Fruit fly (Drosophila melanogaster): ENCODE data around the gene CG1575.
A peak's percentile ranks its signal among the peaks of the same experiment; 100 is the strongest.

Gene CG1575

dm6 chrX:8122834-8123233 is 6.0 kb downstream of the CG1575 start:
- TF ChIP-seq Myc (optimal IDR thresholded peaks at IDR 0.05) (no peak), ttk (optimal IDR thresholded peaks at IDR 0.05) (no peak), Sin3A (optimal IDR thresholded peaks at IDR 0.05) (no peak), h (optimal IDR thresholded peaks at IDR 0.05) (no peak), insv (optimal IDR thresholded peaks at IDR 0.05) (no peak), psq (optimal IDR thresholded peaks at IDR 0.05) (no peak)

dm6 chrX:8125224-8125649 is 8.4 kb downstream of the CG1575 start:
- TF ChIP-seq psq (optimal IDR thresholded peaks at IDR 0.05) (no peak), insv (optimal IDR thresholded peaks at IDR 0.05) (no peak), Sin3A (optimal IDR thresholded peaks at IDR 0.05) (no peak), Myc (optimal IDR thresholded peaks at IDR 0.05) (no peak), h (optimal IDR thresholded peaks at IDR 0.05) (no peak), ttk (optimal IDR thresholded peaks at IDR 0.05) (no peak)

- no peak for TF ChIP-seq ttk (optimal IDR thresholded peaks at IDR 0.05)
Observed at dm6 chrX:8126149-8126548, 9.3 kb downstream of the CG1575 start.

- TF ChIP-seq h (optimal IDR thresholded peaks at IDR 0.05) (no peak), ttk (optimal IDR thresholded peaks at IDR 0.05) (no peak), insv (optimal IDR thresholded peaks at IDR 0.05) (no peak), psq (optimal IDR thresholded peaks at IDR 0.05) (no peak), Sin3A (optimal IDR thresholded peaks at IDR 0.05) (no peak), Myc (optimal IDR thresholded peaks at IDR 0.05) (no peak)
Observed at dm6 chrX:8128133-8128532, 11.3 kb downstream of the CG1575 start.

dm6 chrX:8129204-8129997 is 12.6 kb downstream of the CG1575 start, which contains the start of gene CG2116:
CG2116 (plus strand) TSS chrX:8129812.
- TF ChIP-seq ttk (optimal IDR thresholded peaks at IDR 0.05) (no peak), insv (optimal IDR thresholded peaks at IDR 0.05) (no peak), Myc (optimal IDR thresholded peaks at IDR 0.05) (no peak), h (optimal IDR thresholded peaks at IDR 0.05) (no peak), psq (optimal IDR thresholded peaks at IDR 0.05) (no peak), Sin3A (optimal IDR thresholded peaks at IDR 0.05) (no peak)

- no peak for TF ChIP-seq insv (optimal IDR thresholded peaks at IDR 0.05)
- no peak for TF ChIP-seq h (optimal IDR thresholded peaks at IDR 0.05)
- no peak for TF ChIP-seq psq (optimal IDR thresholded peaks at IDR 0.05)
- TF ChIP-seq Sin3A (optimal IDR thresholded peaks at IDR 0.05) = no peak
- no peak for TF ChIP-seq ttk (optimal IDR thresholded peaks at IDR 0.05)
- TF ChIP-seq Myc (optimal IDR thresholded peaks at IDR 0.05) = no peak
Observed at dm6 chrX:8131693-8132313, 15.0 kb downstream of the CG1575 start, which contains the start of gene CG10958. CG10958 (plus strand) TSS chrX:8132285.

- TF ChIP-seq ttk (optimal IDR thresholded peaks at IDR 0.05) = no peak
- TF ChIP-seq h (optimal IDR thresholded peaks at IDR 0.05) = no peak
Observed at dm6 chrX:8135420-8135874, 18.6 kb downstream of the CG1575 start, which contains the start of the genes cyr and CG2120. cyr (minus strand) TSS chrX:8135713. CG2120 (plus strand) TSS chrX:8135824.

dm6 chrX:8137285-8137684 is 20.5 kb downstream of the CG1575 start:
- TF ChIP-seq h (optimal IDR thresholded peaks at IDR 0.05) = no peak

dm6 chrX:8140707-8141106 is 23.9 kb downstream of the CG1575 start:
- TF ChIP-seq ttk (optimal IDR thresholded peaks at IDR 0.05) (no peak), Sin3A (optimal IDR thresholded peaks at IDR 0.05) (no peak), insv (optimal IDR thresholded peaks at IDR 0.05) (no peak), h (optimal IDR thresholded peaks at IDR 0.05) (no peak), psq (optimal IDR thresholded peaks at IDR 0.05) (no peak), Myc (optimal IDR thresholded peaks at IDR 0.05) (no peak)

dm6 chrX:8141353-8142066 is 24.7 kb downstream of the CG1575 start:
- no peak for TF ChIP-seq psq (optimal IDR thresholded peaks at IDR 0.05)
- TF ChIP-seq Myc (optimal IDR thresholded peaks at IDR 0.05) = no peak
- TF ChIP-seq h (optimal IDR thresholded peaks at IDR 0.05) = no peak
- no peak for TF ChIP-seq insv (optimal IDR thresholded peaks at IDR 0.05)
- TF ChIP-seq Sin3A (optimal IDR thresholded peaks at IDR 0.05) = no peak
- no peak for TF ChIP-seq ttk (optimal IDR thresholded peaks at IDR 0.05)

dm6 chrX:8142067-8142462 is 25.3 kb downstream of the CG1575 start, which contains the start of gene Smox:
Smox (minus strand) TSS chrX:8142279.
- TF ChIP-seq Sin3A (optimal IDR thresholded peaks at IDR 0.05) (no peak), ttk (optimal IDR thresholded peaks at IDR 0.05) (no peak), h (optimal IDR thresholded peaks at IDR 0.05) (no peak), psq (optimal IDR thresholded peaks at IDR 0.05) (no peak), Myc (optimal IDR thresholded peaks at IDR 0.05) (no peak), insv (optimal IDR thresholded peaks at IDR 0.05) (no peak)

- peak; percentile 13 for TF ChIP-seq psq (optimal IDR thresholded peaks at IDR 0.05)
- TF ChIP-seq ttk (optimal IDR thresholded peaks at IDR 0.05) = no peak
- TF ChIP-seq insv (optimal IDR thresholded peaks at IDR 0.05) = no peak
Observed at dm6 chrX:8143537-8143936, 26.7 kb downstream of the CG1575 start, which contains the start of gene CG17982. CG17982 (minus strand) TSS chrX:8143835.

Data from Kc167 (cell line).